Fruit fly (Drosophila melanogaster) whole organism, embryonic: ENCODE results near the gene CG43993.
A peak's percentile ranks its signal among the peaks of the same experiment; 100 is the strongest.

ENCODE experiments used
- BtbVII ChIP-seq: fragments of 200-800 bp; sonication (Bioruptor generic); optimal IDR thresholded peaks from 3 replicates; lab custom pipeline; 2017; ENCODE audit warnings: missing biosample characterization, mild to moderate bottlenecking, missing genetic modification characterization
- CG10147 ChIP-seq: fragments of 200-800 bp; sonication (Bioruptor generic); optimal IDR thresholded peaks from 2 replicates; lab custom pipeline; 2019; ENCODE audit warnings: missing biosample characterization, mild to moderate bottlenecking, missing genetic modification characterization, moderate library complexity
- CG11398 ChIP-seq: fragments of 200-800 bp; sonication (Bioruptor generic); optimal IDR thresholded peaks from 2 replicates; lab custom pipeline; 2016; ENCODE audit warnings: missing biosample characterization, missing genetic modification characterization
- CG11504 ChIP-seq: fragments of 200-800 bp; sonication (Bioruptor generic); optimal IDR thresholded peaks from 3 replicates; lab custom pipeline; 2019; ENCODE audit warnings: missing biosample characterization, mild to moderate bottlenecking, missing genetic modification characterization, moderate library complexity
- CG11560 ChIP-seq: fragments of 200-800 bp; sonication (Bioruptor generic); IDR thresholded peaks from 3 replicates; pipeline ENCODE4 v1.3.6; 2022; ENCODE audit warnings: missing biosample characterization, missing genetic modification characterization
- CG11696 ChIP-seq: fragments of 200-800 bp; sonication (Bioruptor generic); IDR thresholded peaks from 2 replicates; pipeline ENCODE4 v1.3.6; 2022; ENCODE audit warnings: missing biosample characterization, missing genetic modification characterization
- CG11723 ChIP-seq: fragments of 200-800 bp; sonication (Bioruptor generic); optimal IDR thresholded peaks from 2 replicates; lab custom pipeline; 2017; ENCODE audit warnings: missing biosample characterization, mild to moderate bottlenecking, missing genetic modification characterization
- CG12236 ChIP-seq: fragments of 200-800 bp; sonication (Bioruptor generic); optimal IDR thresholded peaks from 2 replicates; lab custom pipeline; 2016; ENCODE audit warnings: missing biosample characterization, missing genetic modification characterization
- CG13424 ChIP-seq: fragments of 200-800 bp; sonication (Bioruptor generic); optimal IDR thresholded peaks from 2 replicates; lab custom pipeline; 2019; ENCODE audit warnings: missing biosample characterization, mild to moderate bottlenecking, missing genetic modification characterization, moderate library complexity
- CG1647 ChIP-seq: fragments of 200-800 bp; sonication (Bioruptor generic); optimal IDR thresholded peaks from 3 replicates; lab custom pipeline; 2016; ENCODE audit warnings: missing biosample characterization, missing genetic modification characterization
- CG18764 ChIP-seq: fragments of 200-800 bp; sonication (Bioruptor generic); optimal IDR thresholded peaks from 3 replicates; lab custom pipeline; 2016; ENCODE audit warnings: missing biosample characterization, missing genetic modification characterization
- CG2120 ChIP-seq: fragments of 200-800 bp; sonication (Bioruptor generic); optimal IDR thresholded peaks from 3 replicates; lab custom pipeline; 2016; ENCODE audit warnings: missing biosample characterization, missing genetic modification characterization
- CG3065 ChIP-seq: fragments of 200-800 bp; sonication (Bioruptor generic); optimal IDR thresholded peaks from 2 replicates; lab custom pipeline; 2016; ENCODE audit warnings: missing biosample characterization, missing genetic modification characterization
- CG43689 ChIP-seq: fragments of 200-800 bp; sonication (Bioruptor generic); IDR thresholded peaks from 2 replicates; pipeline ENCODE4 v1.3.6; 2022; ENCODE audit warnings: missing biosample characterization, missing genetic modification characterization
- CG6175 ChIP-seq: fragments of 200-800 bp; sonication (Bioruptor generic); IDR thresholded peaks from 3 replicates; pipeline ENCODE4 v1.3.6; 2022; ENCODE audit warnings: missing biosample characterization, missing genetic modification characterization
- CG6854 ChIP-seq: fragments of 200-800 bp; sonication (Bioruptor generic); optimal IDR thresholded peaks from 3 replicates; lab custom pipeline; 2017; ENCODE audit warnings: missing biosample characterization, mild to moderate bottlenecking, missing genetic modification characterization
- CG8478 ChIP-seq: fragments of >200 bp; optimal IDR thresholded peaks from 2 replicates; lab custom pipeline; 2018
- Doc2 ChIP-seq: fragments of 200-800 bp; sonication (Bioruptor generic); IDR thresholded peaks from 2 replicates; pipeline ENCODE4 v1.3.6; 2022; ENCODE audit warnings: missing biosample characterization, missing genetic modification characterization
- Fer3 ChIP-seq: fragments of 200-800 bp; sonication (Bioruptor generic); optimal IDR thresholded peaks from 2 replicates; lab custom pipeline; 2018; ENCODE audit warnings: missing biosample characterization, mild to moderate bottlenecking, missing genetic modification characterization, moderate library complexity
- GATAe ChIP-seq: fragments of 200-800 bp; sonication (Bioruptor generic); conservative IDR thresholded peaks from 2 replicates; pipeline ENCODE4 v1.3.6; 2022; ENCODE audit warnings: missing biosample characterization, missing genetic modification characterization
- Hr39 ChIP-seq: fragments of >200 bp; optimal IDR thresholded peaks from 2 replicates; lab custom pipeline; 2017
- Lim3 ChIP-seq: fragments of 200-800 bp; sonication (Bioruptor generic); IDR thresholded peaks from 2 replicates; pipeline ENCODE4 v1.3.6; 2022; ENCODE audit warnings: missing biosample characterization, missing genetic modification characterization
- Lpt ChIP-seq: fragments of >200 bp; optimal IDR thresholded peaks from 2 replicates; lab custom pipeline; 2018; ENCODE audit warnings: missing biosample characterization, missing genetic modification characterization
- NC2β ChIP-seq: fragments of 200-800 bp; sonication (Bioruptor generic); optimal IDR thresholded peaks from 2 replicates; lab custom pipeline; 2016; ENCODE audit warnings: missing biosample characterization, missing genetic modification characterization
- Nf-YB ChIP-seq: fragments of 200-800 bp; sonication (Bioruptor generic); optimal IDR thresholded peaks from 3 replicates; lab custom pipeline; 2019; ENCODE audit warnings: missing biosample characterization, mild to moderate bottlenecking, missing genetic modification characterization, moderate library complexity
- Oli ChIP-seq: fragments of 200-800 bp; sonication (Bioruptor generic); optimal IDR thresholded peaks from 2 replicates; lab custom pipeline; 2018; ENCODE audit warnings: missing biosample characterization, mild to moderate bottlenecking, missing genetic modification characterization, moderate library complexity
- Opbp ChIP-seq: fragments of 200-800 bp; sonication (Bioruptor generic); IDR thresholded peaks from 3 replicates; pipeline ENCODE4 v1.3.6; 2022; ENCODE audit warnings: missing biosample characterization, missing genetic modification characterization; ENCODE audit not compliant: partially characterized antibody
- Taf1 ChIP-seq: fragments of 200-800 bp; sonication (Bioruptor generic); IDR thresholded peaks from 2 replicates; pipeline ENCODE4 v1.3.6; 2022; ENCODE audit warnings: missing biosample characterization, missing genetic modification characterization
- amos ChIP-seq: fragments of 200-800 bp; sonication (Bioruptor generic); IDR thresholded peaks from 2 replicates; pipeline ENCODE4 v1.3.6; 2022; ENCODE audit warnings: missing biosample characterization, missing genetic modification characterization; ENCODE audit not compliant: partially characterized antibody
- ash1 ChIP-seq: fragments of 200-800 bp; sonication (Bioruptor generic); optimal IDR thresholded peaks from 2 replicates; lab custom pipeline; 2018; ENCODE audit warnings: missing biosample characterization, mild to moderate bottlenecking, missing genetic modification characterization
- bowl ChIP-seq: fragments of 200-800 bp; sonication (Bioruptor generic); IDR thresholded peaks from 2 replicates; pipeline ENCODE4 v1.3.6; 2022; ENCODE audit warnings: missing biosample characterization, missing genetic modification characterization
- cas ChIP-seq: fragments of 200-800 bp; sonication (Bioruptor generic); IDR thresholded peaks from 2 replicates; pipeline ENCODE4 v1.3.6; 2022; ENCODE audit warnings: missing biosample characterization, missing genetic modification characterization
- dmrt99B ChIP-seq: fragments of 200-800 bp; sonication (Bioruptor generic); optimal IDR thresholded peaks from 2 replicates; lab custom pipeline; 2018; ENCODE audit warnings: missing biosample characterization, mild to moderate bottlenecking, missing genetic modification characterization, moderate library complexity
- eyg ChIP-seq: fragments of 200-800 bp; sonication (Bioruptor generic); optimal IDR thresholded peaks from 3 replicates; lab custom pipeline; 2016; ENCODE audit warnings: missing biosample characterization, missing genetic modification characterization
- fd3F ChIP-seq: fragments of 200-800 bp; sonication (Bioruptor generic); optimal IDR thresholded peaks from 2 replicates; lab custom pipeline; 2018; ENCODE audit warnings: missing biosample characterization, mild to moderate bottlenecking, missing genetic modification characterization, moderate library complexity
- fd64A ChIP-seq: fragments of 200-800 bp; sonication (Bioruptor generic); optimal IDR thresholded peaks from 3 replicates; lab custom pipeline; 2018; ENCODE audit warnings: missing biosample characterization, mild to moderate bottlenecking, missing genetic modification characterization
- grn ChIP-seq: fragments of 200-800 bp; sonication (Bioruptor generic); optimal IDR thresholded peaks from 3 replicates; lab custom pipeline; 2017; ENCODE audit warnings: missing biosample characterization, missing genetic modification characterization
- gsb ChIP-seq: fragments of 200-800 bp; sonication (Bioruptor generic); IDR thresholded peaks from 2 replicates; pipeline ENCODE4 v1.3.6; 2022; ENCODE audit warnings: missing biosample characterization, missing genetic modification characterization
- mam ChIP-seq: fragments of 200-800 bp; sonication (Bioruptor generic); optimal IDR thresholded peaks from 3 replicates; lab custom pipeline; 2016; ENCODE audit warnings: missing biosample characterization, missing genetic modification characterization
- org-1 ChIP-seq: fragments of 200-800 bp; sonication (Bioruptor generic); optimal IDR thresholded peaks from 2 replicates; lab custom pipeline; 2017; ENCODE audit warnings: missing biosample characterization, missing genetic modification characterization
- row ChIP-seq: fragments of 200-800 bp; sonication (Bioruptor generic); IDR thresholded peaks from 3 replicates; pipeline ENCODE4 v1.3.6; 2022; ENCODE audit warnings: missing biosample characterization, missing genetic modification characterization
- sc ChIP-seq, 3 experiments: fragments of >200 bp in 2 of 3; fragments of 200-800 bp in 1 of 3; sonication (Bioruptor generic) in 1 of 3; optimal IDR thresholded peaks; 2 replicates in 2 of 3; 3 replicates in 1 of 3; lab custom pipeline; 2017; ENCODE audit warnings: mild to moderate bottlenecking in 1 of 3, missing biosample characterization in 1 of 3, missing genetic modification characterization in 1 of 3, missing genetic modification reagents in 1 of 3
- seq ChIP-seq: fragments of 200-800 bp; sonication (Bioruptor generic); IDR thresholded peaks from 2 replicates; pipeline ENCODE4 v1.3.6; 2022; ENCODE audit warnings: missing biosample characterization, missing genetic modification characterization
- sqz ChIP-seq: fragments of 200-800 bp; sonication (Bioruptor generic); optimal IDR thresholded peaks from 3 replicates; lab custom pipeline; 2018; ENCODE audit warnings: missing biosample characterization, mild to moderate bottlenecking, missing genetic modification characterization
- stc ChIP-seq: fragments of 200-800 bp; sonication (Bioruptor generic); IDR thresholded peaks from 2 replicates; pipeline ENCODE4 v1.3.6; 2022; ENCODE audit warnings: missing biosample characterization, missing genetic modification characterization
- sug ChIP-seq: fragments of 200-800 bp; optimal IDR thresholded peaks from 2 replicates; lab custom pipeline; 2019; ENCODE audit warnings: missing biosample characterization, mild to moderate bottlenecking, missing genetic modification characterization, moderate library complexity
- tll ChIP-seq, 2 experiments: fragments of 200-800 bp in 1 of 2; fragments of >200 bp in 1 of 2; sonication (Bioruptor generic) in 1 of 2; optimal IDR thresholded peaks; 2 replicates each; lab custom pipeline; 2017 to 2019; ENCODE audit warnings: missing biosample characterization in 2 of 2, missing genetic modification characterization in 2 of 2, mild to moderate bottlenecking in 1 of 2, moderate library complexity in 1 of 2
- ttk ChIP-seq: fragments of 200-800 bp; sonication (Bioruptor generic); IDR thresholded peaks from 2 replicates; pipeline ENCODE4 v2.1.2; 2022; ENCODE audit warnings: missing biosample characterization, missing genetic modification characterization
- unpg ChIP-seq: fragments of 200-800 bp; sonication (Bioruptor generic); optimal IDR thresholded peaks from 3 replicates; lab custom pipeline; 2018; ENCODE audit warnings: missing biosample characterization, mild to moderate bottlenecking, missing genetic modification characterization, moderate library complexity

Gene CG43993

DNA sequence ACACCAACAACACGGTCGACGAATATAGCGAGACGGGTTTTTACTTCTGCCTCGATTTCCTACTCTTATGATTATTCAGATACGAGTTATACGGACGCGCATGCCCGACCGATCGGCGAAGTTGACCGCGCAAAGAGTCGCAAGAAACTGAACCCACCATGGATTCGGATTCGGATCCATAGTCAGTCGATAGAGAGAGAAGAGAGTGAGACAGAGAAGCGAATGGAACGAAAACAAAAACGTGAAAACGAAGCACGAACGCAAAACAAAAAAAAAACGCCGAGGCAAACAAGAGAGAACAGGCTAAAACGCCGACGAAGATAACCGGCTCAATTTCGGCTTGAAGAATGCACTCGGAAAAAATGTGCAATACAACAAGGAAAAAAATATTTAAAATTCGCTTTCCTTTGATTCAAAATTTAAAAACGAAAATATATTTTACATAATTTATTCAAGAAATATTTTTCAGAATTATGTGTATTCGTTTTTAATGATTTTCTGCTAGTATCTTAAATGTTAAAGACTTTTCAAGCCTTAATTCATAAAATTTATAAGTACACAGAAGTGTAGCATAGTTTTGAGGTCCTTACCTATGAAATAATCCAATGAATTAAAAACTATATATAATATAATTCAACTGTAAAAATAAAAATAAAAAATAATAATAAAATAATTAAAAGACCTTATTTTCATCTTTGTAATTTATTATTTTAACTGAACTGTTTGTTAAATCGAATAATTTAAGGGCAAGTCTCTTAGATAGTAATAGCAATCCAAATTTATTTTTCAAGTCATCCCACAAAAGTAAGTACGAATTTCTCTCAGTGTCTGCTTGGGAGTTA is 49.5 kb downstream of the CG43993 start, which contains the start of gene Sema5c (continued):
- TF ChIP-seq stc (GFP tag; lab: Robert Waterston, UW) (no peak; the same call in 1 of the 2 replicates), unpg (peak; percentile 41), GATAe (0 out of 2 replicates have a peak, but pooled peaks have one; percentile 16), Hr39 (lab: Kevin White, UChicago) (no peak), ttk (peak; percentile 40; the same call in 1 of the 2 replicates), CG11560 (no peak), Lim3 (GFP tag; lab: Robert Waterston, UW) (no peak), BtbVII (GFP tag; lab: Kevin White, UChicago) (peak; percentile 67), mam (GFP tag; lab: Kevin White, UChicago) (peak; percentile 17), Nf-YB (GFP tag; lab: Kevin White, UChicago) (peak; percentile 70), CG2120 (GFP tag; lab: Kevin White, UChicago) (peak; percentile 47), dmrt99B (tag; lab: Kevin White, UChicago) (peak; percentile 77), CG18764 (GFP tag; lab: Kevin White, UChicago) (no peak), row (peak; percentile 73), cas (GFP tag; lab: Robert Waterston, UW) (no peak), Lpt (GFP tag; lab: Kevin White, UChicago) (no peak), org-1 (GFP tag; lab: Kevin White, UChicago) (peak; percentile 30), sug (peak; percentile 31), sc (optimal IDR thresholded peaks at IDR 0.05; lab: Kevin White, UChicago) (no peak), sc (GFP tag; optimal IDR thresholded peaks at IDR 0.05; lab: Kevin White, UChicago) (peak; percentile 73), fd64A (GFP tag; lab: Kevin White, UChicago) (peak; percentile 30), NC2β (no peak), Oli (tag; lab: Kevin White, UChicago) (peak; percentile 79), CG6854 (GFP tag; lab: Kevin White, UChicago) (peak; percentile 49), CG6175 (GFP tag; lab: Robert Waterston, UW) (peak; percentile 38; the same call in 1 of the 3 replicates), Fer3 (tag; lab: Kevin White, UChicago) (peak; percentile 22), tll (GFP tag; optimal IDR thresholded peaks at IDR 0.05; lab: Kevin White, UChicago) (peak in 1 of 2 experiments; percentile 12), grn (GFP tag; lab: Kevin White, UChicago) (peak; percentile 87), CG11723 (GFP tag; lab: Kevin White, UChicago) (no peak), CG8478 (lab: Kevin White, UChicago) (no peak), CG11398 (GFP tag; lab: Kevin White, UChicago) (no peak), Doc2 (GFP tag; lab: Robert Waterston, UW) (no peak), sqz (GFP tag; lab: Kevin White, UChicago) (peak; percentile 63), CG1647 (GFP tag; lab: Kevin White, UChicago) (peak; percentile 31), CG11504 (tag; lab: Kevin White, UChicago) (peak; percentile 86), ash1 (GFP tag; lab: Kevin White, UChicago) (peak; percentile 59), gsb (0 out of 2 replicates have a peak, but pooled peaks have one; percentile 36), Taf1 (GFP tag; lab: Robert Waterston, UW) (no peak), seq (GFP tag; lab: Robert Waterston, UW) (peak; percentile 49; the same call in 1 of the 2 replicates), CG10147 (GFP tag; lab: Kevin White, UChicago) (peak; percentile 72), CG3065 (peak; percentile 5), CG13424 (tag; lab: Kevin White, UChicago) (peak; percentile 74), fd3F (GFP tag; lab: Kevin White, UChicago) (peak; percentile 46), bowl (GFP tag; lab: Robert Waterston, UW) (no peak), amos (GFP tag; lab: Robert Waterston, UW) (no peak; the same call in 1 of the 2 replicates), CG11696 (GFP tag; lab: Robert Waterston, UW) (0 out of 2 replicates have a peak, but pooled peaks have one; percentile 26), Opbp (GFP tag; lab: Robert Waterston, UW) (peak; percentile 50; the same call in 2 of the 3 replicates), CG12236 (no peak), eyg (GFP tag; lab: Kevin White, UChicago) (no peak), CG43689 (no peak)
